Worm (Caenorhabditis elegans): ENCODE measurements around the gene F14H8.2.

ce11 chrV:15068378-15068777 lies 48.2 kb upstream of the F14H8.2 start, which contains the start of gene dnj-3:
- TF ChIP-seq mes-2 (tag; optimal IDR thresholded peaks at IDR 0.05; ENCODE audit: poor library complexity, severe bottlenecking) (no peak), F10B5.3 (tag; optimal IDR thresholded peaks at IDR 0.05) (no peak), mdl-1 (tag; optimal IDR thresholded peaks at IDR 0.05) (no peak), ztf-7 (tag; optimal IDR thresholded peaks at IDR 0.05) (no peak), lin-29 (GFP tag; IDR thresholded peaks at IDR 0.05) (no peak), unc-62 (GFP tag; optimal IDR thresholded peaks at IDR 0.05 in 1 of 2) (no peak), unc-62 (tag; optimal IDR thresholded peaks at IDR 0.05) (no peak), fos-1 (tag; optimal IDR thresholded peaks at IDR 0.05) (no peak), R02D3.7 (tag; optimal IDR thresholded peaks at IDR 0.05) (no peak), nhr-76 (tag; optimal IDR thresholded peaks at IDR 0.05) (no peak), ama-1 (optimal IDR thresholded peaks at IDR 0.05) (no peak), ztf-11 (tag; optimal IDR thresholded peaks at IDR 0.05) (no peak), lin-13 (GFP tag; optimal IDR thresholded peaks at IDR 0.05) (no peak), pqm-1 (tag; optimal IDR thresholded peaks at IDR 0.05) (no peak)
